Fruit fly (Drosophila melanogaster): ENCODE measurements around the gene Ir68a.

Gene Ir68a

DNA sequence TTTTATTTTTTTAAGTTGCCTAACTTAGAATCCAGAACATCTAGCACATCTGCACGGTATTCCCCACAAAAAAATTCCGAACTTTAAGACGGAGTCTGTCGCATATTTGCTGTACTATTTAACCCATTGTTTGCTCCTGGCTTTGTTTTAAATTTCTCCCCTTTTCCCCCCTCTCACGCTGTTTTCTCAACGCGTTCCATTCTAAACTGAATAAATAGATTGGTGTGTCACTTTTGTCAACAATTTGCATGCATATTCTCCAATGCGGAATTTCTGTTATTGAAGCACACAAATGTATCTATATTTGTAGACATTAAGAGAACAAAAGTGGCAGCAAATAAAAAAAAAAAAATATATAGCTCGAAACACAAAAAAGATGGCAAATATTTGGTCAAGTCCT is 22.4 kb upstream of the Ir68a start (continued):
- TF ChIP-seq CG12659 (GFP tag; optimal IDR thresholded peaks at IDR 0.05), result peak; percentile 35
- no peak for TF ChIP-seq CG2199 (GFP tag; IDR thresholded peaks at IDR 0.05)
- no peak for TF ChIP-seq lov (optimal IDR thresholded peaks at IDR 0.05)
- TF ChIP-seq lov (GFP tag; IDR thresholded peaks at IDR 0.05), result no peak
- 0 out of 3 replicates have a peak, but pooled peaks have one; percentile 8 for TF ChIP-seq CG17361 (GFP tag; IDR thresholded peaks at IDR 0.05)
- peak; percentile 28 for TF ChIP-seq bab2 (GFP tag; optimal IDR thresholded peaks at IDR 0.05)
- TF ChIP-seq D19B (GFP tag; optimal IDR thresholded peaks at IDR 0.05), result peak; percentile 44
- TF ChIP-seq CG17612 (GFP tag; IDR thresholded peaks at IDR 0.05), result no peak
- peak; percentile 2 for TF ChIP-seq CG11504 (tag; optimal IDR thresholded peaks at IDR 0.05)
- TF ChIP-seq CG32532 (GFP tag; IDR thresholded peaks at IDR 0.05), result 0 out of 2 replicates have a peak, but pooled peaks have one; percentile 4
- no peak for TF ChIP-seq dpn (GFP tag; optimal IDR thresholded peaks at IDR 0.05)
- TF ChIP-seq CG13894 (tag; optimal IDR thresholded peaks at IDR 0.05), result peak; percentile 37
- TF ChIP-seq CG12744 (GFP tag; optimal IDR thresholded peaks at IDR 0.05), result peak; percentile 18
- no peak for TF ChIP-seq Fer2 (tag; optimal IDR thresholded peaks at IDR 0.05)
- TF ChIP-seq CG16815 (GFP tag; optimal IDR thresholded peaks at IDR 0.05), result no peak
- TF ChIP-seq CG1792 (GFP tag; optimal IDR thresholded peaks at IDR 0.05), result peak; percentile 34
- no peak for TF ChIP-seq pum (GFP tag; optimal IDR thresholded peaks at IDR 0.05)
- peak; percentile 32 for TF ChIP-seq CG7786 (GFP tag; optimal IDR thresholded peaks at IDR 0.05)
- TF ChIP-seq CG8089 (GFP tag; optimal IDR thresholded peaks at IDR 0.05), result peak; percentile 22
- peak; percentile 48 for TF ChIP-seq lilli (GFP tag; optimal IDR thresholded peaks at IDR 0.05)
- no peak for TF ChIP-seq dysf (GFP tag; IDR thresholded peaks at IDR 0.05)
- no peak for TF ChIP-seq amos (GFP tag; IDR thresholded peaks at IDR 0.05; ENCODE audit: partially characterized antibody)
- peak; percentile 5 for TF ChIP-seq Jarid2 (GFP tag; optimal IDR thresholded peaks at IDR 0.05)
- TF ChIP-seq CG12219 (GFP tag; optimal IDR thresholded peaks at IDR 0.05), result no peak
- peak; percentile 78 for TF ChIP-seq CG18599 (GFP tag; optimal IDR thresholded peaks at IDR 0.05)
- no peak for TF ChIP-seq kni (GFP tag; optimal IDR thresholded peaks at IDR 0.05)
- TF ChIP-seq CG6654 (GFP tag; optimal IDR thresholded peaks at IDR 0.05), result no peak
- peak; percentile 68 for TF ChIP-seq CG15011 (GFP tag; optimal IDR thresholded peaks at IDR 0.05)
- peak; percentile 64 for TF ChIP-seq Fer1 (GFP tag; optimal IDR thresholded peaks at IDR 0.05)
- TF ChIP-seq sd (tag; optimal IDR thresholded peaks at IDR 0.05), result peak; percentile 52
- TF ChIP-seq wdn (GFP tag; IDR thresholded peaks at IDR 0.05), result no peak
- TF ChIP-seq Rfx (GFP tag; IDR thresholded peaks at IDR 0.05), result peak; percentile 28
- TF ChIP-seq Xrp1 (GFP tag; IDR thresholded peaks at IDR 0.05), result 0 out of 2 replicates have a peak, but pooled peaks have one; percentile 15
- TF ChIP-seq Dip2 (GFP tag; IDR thresholded peaks at IDR 0.05), result no peak
- TF ChIP-seq emc (GFP tag; optimal IDR thresholded peaks at IDR 0.05), result peak; percentile 35
- TF ChIP-seq Trl (optimal IDR thresholded peaks at IDR 0.05), result no peak
- peak; percentile 27 for TF ChIP-seq Trl (GFP tag; optimal IDR thresholded peaks at IDR 0.05)
- TF ChIP-seq otp (GFP tag; IDR thresholded peaks at IDR 0.05), result no peak
- TF ChIP-seq CG9876 (GFP tag; optimal IDR thresholded peaks at IDR 0.05), result peak; percentile 15
- TF ChIP-seq CoRest (tag; optimal IDR thresholded peaks at IDR 0.05), result peak; percentile 13
- TF ChIP-seq sisA (GFP tag; IDR thresholded peaks at IDR 0.05), result no peak
- TF ChIP-seq CG10274 (GFP tag; optimal IDR thresholded peaks at IDR 0.05), result peak; percentile 18
- TF ChIP-seq Antp (GFP tag; optimal IDR thresholded peaks at IDR 0.05), result no peak
- TF ChIP-seq Dbx (GFP tag; IDR thresholded peaks at IDR 0.05), result peak; percentile 53; the same call in 1 of the 3 replicates
- TF ChIP-seq CG17829 (tag; optimal IDR thresholded peaks at IDR 0.05), result no peak
- TF ChIP-seq CG9817 (tag; optimal IDR thresholded peaks at IDR 0.05), result peak; percentile 17
- TF ChIP-seq CG2712 (tag; optimal IDR thresholded peaks at IDR 0.05), result no peak
- peak; percentile 36 for TF ChIP-seq CG3163 (GFP tag; optimal IDR thresholded peaks at IDR 0.05)
- peak; percentile 5 for TF ChIP-seq gro (GFP tag; optimal IDR thresholded peaks at IDR 0.05)
- no peak for TF ChIP-seq CG8290 (GFP tag; optimal IDR thresholded peaks at IDR 0.05)
- TF ChIP-seq CG8290 (tag; optimal IDR thresholded peaks at IDR 0.05), result peak in 1 of 2 experiments; percentile 65
- TF ChIP-seq repo (GFP tag; optimal IDR thresholded peaks at IDR 0.05), result no peak
- peak; percentile 45 for TF ChIP-seq CG10147 (GFP tag; optimal IDR thresholded peaks at IDR 0.05)

All from whole organism, embryonic.